In the genomic region with DNA sequence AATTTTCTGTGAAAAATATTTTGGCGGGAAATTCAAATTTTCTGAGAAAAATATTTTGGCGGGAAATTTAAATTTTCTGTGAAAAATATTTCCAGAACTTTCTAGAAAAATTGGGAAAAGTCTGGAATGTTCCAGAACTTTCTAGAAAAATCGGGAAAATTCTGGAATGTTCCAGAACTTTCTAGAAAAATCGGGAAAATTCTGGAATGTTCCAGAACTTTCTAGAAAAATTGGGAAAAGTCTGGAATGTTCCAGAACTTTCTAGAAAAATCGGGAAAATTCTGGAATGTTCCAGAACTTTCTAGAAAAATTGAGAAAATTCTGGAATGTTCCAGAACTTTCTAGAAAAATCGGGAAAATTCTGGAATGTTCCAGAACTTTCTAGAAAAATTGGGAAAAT, we compare ENCODE assay signal across 2 worm cellular contexts.
TF ChIP-seq lines count a peak whose summit lies in the region.

No protein-coding gene starts in this region.

TF ChIP-seq in whole organism, midembryonic, 9 proteins besides CTCF, POLR2A, EP300 and RAD21:
- 0 out of 2 replicates have a peak, but pooled peaks have one; percentile 9 for TF ChIP-seq flt-1 (GFP tag; IDR thresholded peaks at IDR 0.05; lab: Robert Waterston, UW)

TF ChIP-seq in whole organism, young adult, 124 proteins besides CTCF, POLR2A, EP300 and RAD21:
- peak; percentile 66 for TF ChIP-seq dox-1 (GFP tag; IDR thresholded peaks at IDR 0.05; lab: Robert Waterston, UW)
- peak; percentile 99 for TF ChIP-seq hsf-1 (GFP tag; IDR thresholded peaks at IDR 0.05; lab: Robert Waterston, UW)
- TF ChIP-seq egrh-3 (GFP tag; IDR thresholded peaks at IDR 0.05; lab: Robert Waterston, UW), result peak; percentile 65
- TF ChIP-seq D2030.7 (GFP tag; IDR thresholded peaks at IDR 0.05; lab: Robert Waterston, UW), result 0 out of 2 replicates have a peak, but pooled peaks have one; percentile 10
TF ChIP-seq in whole organism, young adult: peak in this region for 4; not testable (repeated sequence) for 120.
